Fruit fly (Drosophila melanogaster) whole organism, adult: Measurements from ENCODE around the gene Wwox.
A peak's percentile ranks its signal among the peaks of the same experiment; 100 is the strongest.

Experiments
- CG11617 ChIP-seq: fragments of 200-800 bp; sonication (Bioruptor generic); optimal IDR thresholded peaks from 2 replicates; lab custom pipeline; 2017; ENCODE audit warnings: mild to moderate bottlenecking, missing biosample characterization, missing genetic modification reagents, missing genetic modification characterization
- CG12768 ChIP-seq: fragments of 200-800 bp; sonication (Bioruptor generic); optimal IDR thresholded peaks from 2 replicates; lab custom pipeline; 2017; ENCODE audit warnings: missing biosample characterization, missing genetic modification characterization, mild to moderate bottlenecking, moderate library complexity, missing genetic modification reagents
- CG14711 ChIP-seq: fragments of 200-800 bp; sonication (Bioruptor generic); optimal IDR thresholded peaks from 2 replicates; lab custom pipeline; 2018; ENCODE audit warnings: missing biosample characterization, mild to moderate bottlenecking, missing genetic modification characterization, moderate library complexity
- CG1620 ChIP-seq: fragments of 200-800 bp; sonication (Bioruptor generic); optimal IDR thresholded peaks from 2 replicates; lab custom pipeline; 2016; ENCODE audit warnings: missing biosample characterization, missing genetic modification characterization
- CG33017 ChIP-seq: fragments of 200-800 bp; sonication (Bioruptor generic); optimal IDR thresholded peaks from 2 replicates; lab custom pipeline; 2018; ENCODE audit warnings: missing biosample characterization, mild to moderate bottlenecking, missing genetic modification characterization, moderate library complexity
- CG5204 ChIP-seq: fragments of 200-800 bp; sonication (Bioruptor generic); optimal IDR thresholded peaks from 2 replicates; lab custom pipeline; 2016; ENCODE audit warnings: missing biosample characterization, missing genetic modification characterization
- CG7045 ChIP-seq: fragments of 200-800 bp; sonication (Bioruptor generic); optimal IDR thresholded peaks from 2 replicates; lab custom pipeline; 2017; ENCODE audit warnings: missing biosample characterization, mild to moderate bottlenecking, missing genetic modification characterization
- CG7101 ChIP-seq: fragments of 200-800 bp; sonication (Bioruptor generic); optimal IDR thresholded peaks from 2 replicates; lab custom pipeline; 2018; ENCODE audit warnings: missing biosample characterization, mild to moderate bottlenecking, missing genetic modification characterization, moderate library complexity
- Clk ChIP-seq: fragments of 200-800 bp; sonication (Bioruptor generic); optimal IDR thresholded peaks from 2 replicates; lab custom pipeline; 2017; ENCODE audit warnings: missing biosample characterization, missing genetic modification characterization
- Crg-1 ChIP-seq: fragments of 200-800 bp; sonication (Bioruptor generic); optimal IDR thresholded peaks from 2 replicates; lab custom pipeline; 2016; ENCODE audit warnings: missing biosample characterization, missing genetic modification characterization
- Hr96 ChIP-seq: fragments of 200-800 bp; sonication (Bioruptor generic); optimal IDR thresholded peaks from 2 replicates; lab custom pipeline; 2016; ENCODE audit warnings: missing biosample characterization, missing genetic modification characterization
- Mnt ChIP-seq: fragments of 200-800 bp; sonication (Bioruptor generic); optimal IDR thresholded peaks from 2 replicates; lab custom pipeline; 2016; ENCODE audit warnings: missing biosample characterization, mild to moderate bottlenecking, missing genetic modification characterization
- bab1 ChIP-seq: fragments of 200-800 bp; sonication (Bioruptor generic); optimal IDR thresholded peaks from 3 replicates; lab custom pipeline; 2019; ENCODE audit warnings: missing biosample characterization, mild to moderate bottlenecking, missing genetic modification characterization, moderate library complexity
- cic ChIP-seq: fragments of 200-800 bp; sonication (Bioruptor generic); optimal IDR thresholded peaks from 2 replicates; lab custom pipeline; 2017; ENCODE audit warnings: missing biosample characterization, mild to moderate bottlenecking, missing genetic modification characterization, moderate library complexity
- cnc ChIP-seq, 2 experiments: fragments of >200 bp; optimal IDR thresholded peaks; 2 replicates each; lab custom pipeline; 2017
- kay ChIP-seq: fragments of 200-800 bp; sonication (Bioruptor generic); peaks from one replicate; lab custom pipeline; 2016; ENCODE audit warnings: missing biosample characterization, missing genetic modification characterization, borderline replicate concordance
- ovo ChIP-seq: fragments of 200-800 bp; sonication (Bioruptor generic); optimal IDR thresholded peaks from 2 replicates; lab custom pipeline; 2016; ENCODE audit warnings: missing biosample characterization, missing genetic modification characterization
- pad ChIP-seq: fragments of 200-800 bp; sonication (Bioruptor generic); optimal IDR thresholded peaks from 3 replicates; lab custom pipeline; 2017; ENCODE audit warnings: missing biosample characterization, missing genetic modification characterization, mild to moderate bottlenecking, moderate library complexity, missing genetic modification reagents
- tj ChIP-seq: fragments of 200-800 bp; sonication (Bioruptor generic); optimal IDR thresholded peaks from 3 replicates; lab custom pipeline; 2017; ENCODE audit warnings: missing biosample characterization, mild to moderate bottlenecking, missing genetic modification characterization, moderate library complexity
- toe ChIP-seq: fragments of 200-800 bp; sonication (Bioruptor generic); optimal IDR thresholded peaks from 2 replicates; lab custom pipeline; 2016; ENCODE audit warnings: missing biosample characterization, missing genetic modification characterization

The Wwox gene

DNA sequence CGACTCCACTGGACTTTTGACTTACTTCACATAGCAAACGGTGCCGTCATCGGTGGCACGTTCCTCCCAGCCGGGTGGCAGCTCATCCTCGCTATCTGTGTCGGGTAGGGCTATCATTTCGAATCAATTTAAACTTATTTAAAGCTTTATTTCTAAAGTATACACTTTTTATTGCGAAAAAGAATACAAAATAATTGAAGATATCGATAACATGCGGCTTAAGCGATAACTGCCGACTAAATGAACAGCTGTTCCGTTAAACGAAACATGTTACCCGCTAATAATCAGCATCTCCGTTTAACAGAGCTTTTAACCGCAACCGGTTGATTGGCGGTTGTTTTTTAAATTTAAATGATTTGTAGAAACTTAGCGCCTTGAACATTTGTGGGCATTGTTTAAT, at the start of gene Wwox:
Gene Wwox (minus strand): TSS at position 215 of the 400 bp plus-strand sequence.
- TF ChIP-seq kay (GFP tag; lab: Kevin White, UChicago): peak; percentile 93
- no peak for TF ChIP-seq pad

dm6 chr2L:8043282-8043668, 39.2 kb upstream of the Wwox start, which contains the start of gene Megf8:
Gene Megf8 (plus strand): TSS chr2L:8043471.
- TF ChIP-seq cic (GFP tag; lab: Kevin White, UChicago) (no peak), Hr96 (GFP tag; lab: Kevin White, UChicago) (no peak), kay (GFP tag; lab: Kevin White, UChicago) (no peak), CG12768 (GFP tag; lab: Kevin White, UChicago) (no peak), toe (GFP tag; lab: Kevin White, UChicago) (no peak), CG5204 (GFP tag; lab: Kevin White, UChicago) (no peak), tj (GFP tag; lab: Kevin White, UChicago) (no peak), CG7045 (GFP tag; lab: Kevin White, UChicago) (no peak), CG1620 (no peak), CG11617 (no peak), CG14711 (tag; lab: Kevin White, UChicago) (no peak), CG7101 (no peak), bab1 (GFP tag; lab: Kevin White, UChicago) (no peak), CG33017 (tag; lab: Kevin White, UChicago) (no peak), ovo (GFP tag; lab: Kevin White, UChicago) (no peak), Crg-1 (GFP tag; lab: Kevin White, UChicago) (no peak), cnc (optimal IDR thresholded peaks at IDR 0.05; lab: Kevin White, UChicago) (no peak), pad (no peak), Mnt (GFP tag; lab: Kevin White, UChicago) (no peak), Clk (no peak)

dm6 chr2L:8042645-8043281, 38.7 kb upstream of the Wwox start, which contains the start of gene RpL36A:
Gene RpL36A (minus strand): TSS chr2L:8042909.
- TF ChIP-seq Hr96 (GFP tag; lab: Kevin White, UChicago) (no peak), Crg-1 (GFP tag; lab: Kevin White, UChicago) (peak; percentile 35), CG14711 (tag; lab: Kevin White, UChicago) (peak; percentile 40), tj (GFP tag; lab: Kevin White, UChicago) (peak; percentile 1), toe (GFP tag; lab: Kevin White, UChicago) (no peak), kay (GFP tag; lab: Kevin White, UChicago) (no peak), CG7101 (peak; percentile 75), CG5204 (GFP tag; lab: Kevin White, UChicago) (no peak), pad (no peak), Clk (no peak), CG33017 (tag; lab: Kevin White, UChicago) (peak; percentile 40), CG12768 (GFP tag; lab: Kevin White, UChicago) (no peak), CG7045 (GFP tag; lab: Kevin White, UChicago) (no peak), cic (GFP tag; lab: Kevin White, UChicago) (no peak), CG1620 (peak; percentile 70), bab1 (GFP tag; lab: Kevin White, UChicago) (peak; percentile 71), CG11617 (peak; percentile 65), cnc (optimal IDR thresholded peaks at IDR 0.05; lab: Kevin White, UChicago) (no peak), Mnt (GFP tag; lab: Kevin White, UChicago) (peak; percentile 7), ovo (GFP tag; lab: Kevin White, UChicago) (peak; percentile 41)

DNA sequence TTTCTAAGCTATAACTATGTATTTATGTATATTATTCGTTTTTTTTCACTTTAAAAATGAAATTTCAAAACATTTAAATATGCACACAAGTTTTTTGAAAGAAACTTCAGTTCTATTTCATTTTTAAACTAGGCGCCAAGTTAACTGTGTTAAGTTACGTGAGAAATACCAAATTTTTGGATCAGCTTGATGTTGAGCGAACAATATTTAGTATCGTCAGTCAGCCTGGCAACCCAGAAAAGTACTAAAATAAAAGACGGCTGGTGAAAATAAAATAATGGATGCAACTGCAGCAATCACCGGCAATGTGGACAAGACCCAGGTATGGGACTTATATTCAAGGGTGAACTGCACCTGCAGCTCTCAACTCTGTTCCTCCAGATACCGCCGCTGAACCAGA, 36.8 kb upstream of the Wwox start, which contains the start of gene CCDC53:
Gene CCDC53 (plus strand): TSS at position 235 of the 400 bp plus-strand sequence.
- no peak for TF ChIP-seq cic (GFP tag; lab: Kevin White, UChicago)
- peak; percentile 98 for TF ChIP-seq CG14711 (tag; lab: Kevin White, UChicago)
- no peak for TF ChIP-seq Clk
- peak; percentile 33 for TF ChIP-seq bab1 (GFP tag; lab: Kevin White, UChicago)
- TF ChIP-seq CG7045 (GFP tag; lab: Kevin White, UChicago): no peak
- no peak for TF ChIP-seq tj (GFP tag; lab: Kevin White, UChicago)
- TF ChIP-seq pad: no peak
- TF ChIP-seq CG11617: no peak

DNA sequence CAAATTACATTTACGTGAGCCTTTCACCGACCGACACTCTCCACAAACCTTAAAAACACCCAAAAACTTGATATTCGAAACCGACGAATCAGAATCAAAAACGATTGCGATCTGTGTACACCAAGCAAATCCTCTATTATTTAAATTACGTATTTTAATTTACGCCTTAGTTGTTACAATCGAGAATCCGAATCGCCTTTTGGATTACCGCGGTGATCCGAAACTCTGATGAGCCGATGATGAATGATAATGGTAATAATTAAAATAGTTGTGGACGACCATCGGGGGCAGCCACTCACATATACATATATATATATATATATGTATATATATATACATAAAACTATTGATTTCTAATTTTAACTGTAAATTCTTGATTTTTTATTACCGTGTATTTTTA, 35.6 kb upstream of the Wwox start, which contains the start of gene CG7367:
Gene CG7367 (minus strand): TSS at position 101 of the 400 bp plus-strand sequence.
- TF ChIP-seq ovo (GFP tag; lab: Kevin White, UChicago) (no peak), CG5204 (GFP tag; lab: Kevin White, UChicago) (no peak)

dm6 chr2L:8034734-8035133, 30.6 kb upstream of the Wwox start:
- TF ChIP-seq kay (GFP tag; lab: Kevin White, UChicago) (no peak), CG11617 (peak; percentile 44), CG7045 (GFP tag; lab: Kevin White, UChicago) (peak; percentile 69), ovo (GFP tag; lab: Kevin White, UChicago) (no peak), Mnt (GFP tag; lab: Kevin White, UChicago) (peak; percentile 5), pad (peak; percentile 51), cic (GFP tag; lab: Kevin White, UChicago) (no peak), toe (GFP tag; lab: Kevin White, UChicago) (no peak), CG33017 (tag; lab: Kevin White, UChicago) (peak; percentile 75), Crg-1 (GFP tag; lab: Kevin White, UChicago) (no peak), bab1 (GFP tag; lab: Kevin White, UChicago) (peak; percentile 6), CG12768 (GFP tag; lab: Kevin White, UChicago) (peak; percentile 44), CG5204 (GFP tag; lab: Kevin White, UChicago) (no peak), cnc (optimal IDR thresholded peaks at IDR 0.05; lab: Kevin White, UChicago) (peak in 1 of 2 experiments; percentile 14), Hr96 (GFP tag; lab: Kevin White, UChicago) (no peak), Clk (peak; percentile 25), tj (GFP tag; lab: Kevin White, UChicago) (peak; percentile 30), CG14711 (tag; lab: Kevin White, UChicago) (peak; percentile 53), CG7101 (peak; percentile 58), CG1620 (no peak)
